Worm (Caenorhabditis elegans): ENCODE data around the gene nhr-212.

nhr-212 gene

DNA sequence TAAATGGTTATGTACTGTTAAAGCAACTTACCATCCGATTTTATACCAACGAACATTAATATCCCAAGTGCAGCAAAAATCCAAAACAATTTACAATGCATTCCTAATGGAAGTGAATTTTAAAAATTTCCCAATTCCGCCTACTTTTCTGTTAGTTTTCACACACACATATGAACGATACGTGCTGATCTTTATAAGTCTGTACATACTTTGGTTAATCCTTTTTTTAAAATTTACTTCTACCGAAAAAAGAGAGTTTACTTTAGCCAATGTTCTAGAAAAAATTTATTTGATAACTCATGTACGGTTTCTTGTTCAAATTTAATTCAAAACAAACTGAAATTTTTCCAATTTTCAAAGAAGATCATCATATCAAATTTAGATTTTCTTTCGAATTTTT lies 40.4 kb downstream of the nhr-212 start, which contains the start of gene R11G11.16:
Gene R11G11.16 (minus strand): TSS at position 101 of the 400 bp plus-strand sequence.
- TF ChIP-seq lin-32 (GFP tag; optimal IDR thresholded peaks at IDR 0.05): no peak
- TF ChIP-seq sptf-1 (tag; optimal IDR thresholded peaks at IDR 0.05): no peak

DNA sequence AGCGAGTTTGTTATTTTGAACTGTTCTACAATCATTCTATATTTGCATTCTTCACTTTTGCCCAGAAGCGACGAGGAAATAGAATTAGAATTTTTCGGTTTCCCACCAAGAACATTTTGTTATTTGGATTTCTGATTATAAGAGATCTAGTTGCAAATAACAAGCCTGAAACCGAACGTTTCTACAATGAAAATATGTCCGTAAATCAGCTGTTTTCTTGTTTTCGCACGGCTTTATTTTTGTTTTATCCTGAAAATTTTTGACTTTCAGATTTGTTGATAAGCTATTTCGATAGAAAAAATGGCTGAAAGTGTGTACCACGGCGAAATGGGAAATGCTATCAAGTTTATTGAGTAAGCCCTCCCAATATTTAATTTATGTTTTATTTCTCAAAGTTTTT lies 42.9 kb downstream of the nhr-212 start, which contains the start of gene srw-108:
Gene srw-108 (plus strand): TSS at position 301 of the 400 bp plus-strand sequence.
- TF ChIP-seq ceh-43 (GFP tag; optimal IDR thresholded peaks at IDR 0.05) (no peak), nhr-76 (tag; optimal IDR thresholded peaks at IDR 0.05) (no peak), nhr-2 (tag; optimal IDR thresholded peaks at IDR 0.05) (no peak), sptf-1 (tag; optimal IDR thresholded peaks at IDR 0.05) (no peak), lin-13 (tag; optimal IDR thresholded peaks at IDR 0.05) (no peak), ceh-83 (GFP tag; optimal IDR thresholded peaks at IDR 0.05) (no peak), nhr-28 (tag; optimal IDR thresholded peaks at IDR 0.05) (no peak), nhr-237 (tag; optimal IDR thresholded peaks at IDR 0.05) (no peak), ztf-11 (tag; optimal IDR thresholded peaks at IDR 0.05) (no peak)

DNA sequence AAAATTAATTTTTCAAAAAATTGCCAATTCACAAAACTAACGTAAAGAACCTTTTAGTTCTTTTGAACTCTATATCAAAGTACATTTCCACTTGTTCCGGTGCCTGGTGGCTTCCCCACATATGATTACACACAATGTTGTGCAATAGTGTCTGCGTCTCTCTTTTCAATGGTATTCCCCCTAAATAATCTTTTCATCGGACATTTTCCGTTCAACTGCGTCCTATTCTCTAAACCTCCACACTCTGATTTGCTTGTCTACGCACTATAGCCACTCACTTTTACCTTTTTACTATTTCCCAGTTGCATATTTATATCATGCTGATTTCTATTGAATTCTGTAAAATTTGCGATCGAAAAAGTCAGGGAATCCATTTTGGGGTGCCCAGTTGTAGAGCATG lies 47.4 kb downstream of the nhr-212 start, which contains the start of gene nhr-58:
Gene nhr-58 (plus strand): TSS at position 214 of the 400 bp plus-strand sequence.
- peak; percentile 17 for TF ChIP-seq pha-4 (tag; optimal IDR thresholded peaks at IDR 0.05)
- no peak for TF ChIP-seq nhr-76 (tag; optimal IDR thresholded peaks at IDR 0.05)
- no peak for TF ChIP-seq mep-1 (tag; optimal IDR thresholded peaks at IDR 0.05)
- TF ChIP-seq lin-32 (GFP tag; optimal IDR thresholded peaks at IDR 0.05): no peak
- TF ChIP-seq unc-39 (tag; optimal IDR thresholded peaks at IDR 0.05): no peak
- TF ChIP-seq drap-1 (GFP tag; optimal IDR thresholded peaks at IDR 0.05): no peak
- TF ChIP-seq blmp-1 (tag; optimal IDR thresholded peaks at IDR 0.05): no peak
- TF ChIP-seq mls-2 (tag; optimal IDR thresholded peaks at IDR 0.05): peak; percentile 2
- no peak for TF ChIP-seq nhr-28 (tag; optimal IDR thresholded peaks at IDR 0.05)
- TF ChIP-seq snpc-4 (tag; optimal IDR thresholded peaks at IDR 0.05): no peak
- no peak for TF ChIP-seq sptf-1 (tag; optimal IDR thresholded peaks at IDR 0.05)
- TF ChIP-seq elt-1 (tag; optimal IDR thresholded peaks at IDR 0.05; ENCODE audit: borderline replicate concordance, insufficient read depth): peak; percentile 54
- TF ChIP-seq unc-62 (GFP tag; optimal IDR thresholded peaks at IDR 0.05): no peak
- TF ChIP-seq ztf-11 (tag; optimal IDR thresholded peaks at IDR 0.05): no peak
- peak; percentile 59 for TF ChIP-seq ham-2 (GFP tag; optimal IDR thresholded peaks at IDR 0.05)
- TF ChIP-seq bed-3 (GFP tag; optimal IDR thresholded peaks at IDR 0.05): no peak
- TF ChIP-seq unc-120 (tag; optimal IDR thresholded peaks at IDR 0.05; ENCODE audit: poor library complexity, severe bottlenecking): peak; percentile 27
- TF ChIP-seq cnd-1 (tag; optimal IDR thresholded peaks at IDR 0.05): no peak
- no peak for TF ChIP-seq ceh-43 (GFP tag; optimal IDR thresholded peaks at IDR 0.05)
- no peak for TF ChIP-seq zip-8 (tag; optimal IDR thresholded peaks at IDR 0.05)
- TF ChIP-seq M03D4.4 (tag; optimal IDR thresholded peaks at IDR 0.05): no peak
- TF ChIP-seq elt-3 (tag; optimal IDR thresholded peaks at IDR 0.05): peak; percentile 83
- TF ChIP-seq lin-13 (tag; optimal IDR thresholded peaks at IDR 0.05): no peak
- TF ChIP-seq flh-1 (GFP tag; optimal IDR thresholded peaks at IDR 0.05): no peak
- peak; percentile 61 for TF ChIP-seq ces-1 (GFP tag; optimal IDR thresholded peaks at IDR 0.05)
- TF ChIP-seq lsy-2 (tag; optimal IDR thresholded peaks at IDR 0.05): no peak
- no peak for TF ChIP-seq nhr-237 (tag; optimal IDR thresholded peaks at IDR 0.05)
- TF ChIP-seq hlh-1 (tag; optimal IDR thresholded peaks at IDR 0.05): no peak

DNA sequence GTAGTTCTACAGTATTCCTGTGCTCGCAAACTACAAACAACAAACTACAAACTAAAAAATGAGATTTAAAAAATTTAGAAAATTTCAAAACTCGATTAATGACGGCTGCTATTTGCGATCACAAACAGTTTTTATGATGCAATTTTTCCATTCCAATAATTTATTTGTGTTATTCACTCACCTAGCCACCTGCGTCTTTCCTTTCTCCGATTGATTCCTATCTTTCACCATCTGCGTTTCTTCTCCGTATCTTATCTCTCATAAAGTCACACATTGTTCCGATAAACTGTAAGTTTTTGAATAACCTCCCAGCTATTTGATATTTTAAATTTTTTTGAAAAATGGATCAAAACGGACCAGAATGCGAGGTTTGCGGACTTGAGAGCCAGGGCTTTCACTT lies 49.5 kb downstream of the nhr-212 start, which contains the start of gene nhr-132:
Gene nhr-132 (plus strand): TSS at position 271 of the 400 bp plus-strand sequence.
- TF ChIP-seq unc-62 (GFP tag; optimal IDR thresholded peaks at IDR 0.05) (no peak), elt-1 (tag; optimal IDR thresholded peaks at IDR 0.05; ENCODE audit: borderline replicate concordance, insufficient read depth) (peak; percentile 3)
